Fruit fly (Drosophila melanogaster): ENCODE results near the gene CG4678.

dm6 chrX:16703747-16704146, 7.8 kb downstream of the CG4678 start, which contains the start of the genes CG9673 and CG4653:
- TF ChIP-seq CG1620 (GFP tag; optimal IDR thresholded peaks at IDR 0.05) (no peak), Crg-1 (GFP tag; optimal IDR thresholded peaks at IDR 0.05) (no peak), Mnt (GFP tag; optimal IDR thresholded peaks at IDR 0.05) (peak; percentile 34), CG12768 (GFP tag; optimal IDR thresholded peaks at IDR 0.05) (no peak), pad (GFP tag; optimal IDR thresholded peaks at IDR 0.05) (no peak), CG33017 (tag; optimal IDR thresholded peaks at IDR 0.05) (no peak), ovo (GFP tag; optimal IDR thresholded peaks at IDR 0.05) (no peak), Clk (GFP tag; optimal IDR thresholded peaks at IDR 0.05) (no peak), CG5204 (GFP tag; optimal IDR thresholded peaks at IDR 0.05) (no peak), kay (GFP tag; ENCODE audit: borderline replicate concordance) (no peak), Hr96 (GFP tag; optimal IDR thresholded peaks at IDR 0.05) (no peak), toe (GFP tag; optimal IDR thresholded peaks at IDR 0.05) (no peak), CG14711 (tag; optimal IDR thresholded peaks at IDR 0.05) (no peak), cic (GFP tag; optimal IDR thresholded peaks at IDR 0.05) (peak; percentile 23)
